Fruit fly (Drosophila melanogaster) whole organism, embryonic: ENCODE results near the gene Mms19.

Source experiments
- Atf6 ChIP-seq: fragments of 200-800 bp; sonication (Bioruptor generic); IDR thresholded peaks from 2 replicates; pipeline ENCODE4 v1.3.6; 2022; ENCODE audit warnings: missing biosample characterization, missing genetic modification characterization
- BEAF-32 ChIP-seq: fragments of 200-800 bp; sonication (Bioruptor generic); optimal IDR thresholded peaks from 3 replicates; lab custom pipeline; 2017; ENCODE audit warnings: missing biosample characterization, missing genetic modification characterization, mild to moderate bottlenecking, moderate library complexity, missing genetic modification reagents
- CG10431 ChIP-seq: fragments of 200-800 bp; sonication (Bioruptor generic); optimal IDR thresholded peaks from 3 replicates; lab custom pipeline; 2018; ENCODE audit warnings: missing biosample characterization, mild to moderate bottlenecking, missing genetic modification characterization
- CG10565 ChIP-seq: fragments of 200-800 bp; sonication (Bioruptor generic); optimal IDR thresholded peaks from 3 replicates; lab custom pipeline; 2016; ENCODE audit warnings: missing biosample characterization, mild to moderate bottlenecking, missing genetic modification characterization
- CG11085 ChIP-seq: fragments of 200-800 bp; sonication (Bioruptor generic); IDR thresholded peaks from 2 replicates; pipeline ENCODE4 v1.3.6; 2022; ENCODE audit warnings: missing biosample characterization, missing genetic modification characterization
- CG11504 ChIP-seq: fragments of 200-800 bp; sonication (Bioruptor generic); optimal IDR thresholded peaks from 3 replicates; lab custom pipeline; 2019; ENCODE audit warnings: missing biosample characterization, mild to moderate bottlenecking, missing genetic modification characterization, moderate library complexity
- CG11560 ChIP-seq: fragments of 200-800 bp; sonication (Bioruptor generic); IDR thresholded peaks from 3 replicates; pipeline ENCODE4 v1.3.6; 2022; ENCODE audit warnings: missing biosample characterization, missing genetic modification characterization
- CG12299 ChIP-seq: fragments of 200-800 bp; sonication (Bioruptor generic); optimal IDR thresholded peaks from 2 replicates; lab custom pipeline; 2018; ENCODE audit warnings: missing biosample characterization, mild to moderate bottlenecking, missing genetic modification characterization
- CG12769 ChIP-seq: fragments of 200-800 bp; sonication (Bioruptor generic); optimal IDR thresholded peaks from 2 replicates; lab custom pipeline; 2019; ENCODE audit warnings: missing biosample characterization, mild to moderate bottlenecking, missing genetic modification characterization, moderate library complexity
- CG13624 ChIP-seq: fragments of 200-800 bp; sonication (Bioruptor generic); optimal IDR thresholded peaks from 2 replicates; lab custom pipeline; 2016; ENCODE audit warnings: missing biosample characterization, missing genetic modification characterization
- CG16779 ChIP-seq: fragments of 200-800 bp; sonication (Bioruptor generic); IDR thresholded peaks from 2 replicates; pipeline ENCODE4 v1.3.6; 2022; ENCODE audit warnings: missing biosample characterization, missing genetic modification characterization
- CG17912 ChIP-seq: fragments of 200-800 bp; sonication (Bioruptor generic); optimal IDR thresholded peaks from 2 replicates; lab custom pipeline; 2018; ENCODE audit warnings: missing biosample characterization, mild to moderate bottlenecking, missing genetic modification characterization
- CG2875 ChIP-seq: fragments of 200-800 bp; sonication (Bioruptor generic); optimal IDR thresholded peaks from 2 replicates; lab custom pipeline; 2017; ENCODE audit warnings: missing biosample characterization, mild to moderate bottlenecking, missing genetic modification characterization, missing genetic modification reagents
- CG32772 ChIP-seq: fragments of 200-800 bp; sonication (Bioruptor generic); IDR thresholded peaks from 2 replicates; pipeline ENCODE4 v1.3.6; 2022; ENCODE audit warnings: missing biosample characterization, missing genetic modification characterization
- CG33557 ChIP-seq: fragments of 200-800 bp; sonication (Bioruptor generic); optimal IDR thresholded peaks from 2 replicates; lab custom pipeline; 2019; ENCODE audit warnings: missing biosample characterization, mild to moderate bottlenecking, missing genetic modification characterization, moderate library complexity
- CG4730 ChIP-seq: fragments of 200-800 bp; sonication (Bioruptor generic); IDR thresholded peaks from 2 replicates; pipeline ENCODE4 v1.3.6; 2022; ENCODE audit warnings: missing biosample characterization, missing genetic modification characterization
- CG6791 ChIP-seq: fragments of 200-800 bp; sonication (Bioruptor generic); IDR thresholded peaks from 3 replicates; pipeline ENCODE4 v1.3.6; 2022; ENCODE audit warnings: missing biosample characterization, missing genetic modification characterization; ENCODE audit not compliant: partially characterized antibody
- CG9797 ChIP-seq: fragments of 200-800 bp; sonication (Bioruptor generic); optimal IDR thresholded peaks from 3 replicates; lab custom pipeline; 2018; ENCODE audit warnings: missing biosample characterization, mild to moderate bottlenecking, missing genetic modification characterization
- CG9876 ChIP-seq: fragments of 200-800 bp; sonication (Bioruptor generic); optimal IDR thresholded peaks from 2 replicates; lab custom pipeline; 2016; ENCODE audit warnings: missing biosample characterization, missing genetic modification characterization
- Deaf1 ChIP-seq: fragments of 200-800 bp; optimal IDR thresholded peaks from 3 replicates; lab custom pipeline; 2019; ENCODE audit warnings: missing biosample characterization, mild to moderate bottlenecking, missing genetic modification characterization, moderate library complexity
- E2f2 ChIP-seq: fragments of 200-800 bp; sonication (Bioruptor generic); IDR thresholded peaks from 2 replicates; pipeline ENCODE4 v1.3.6; 2022; ENCODE audit warnings: missing biosample characterization, missing genetic modification characterization
- GATAe ChIP-seq: fragments of 200-800 bp; sonication (Bioruptor generic); conservative IDR thresholded peaks from 2 replicates; pipeline ENCODE4 v1.3.6; 2022; ENCODE audit warnings: missing biosample characterization, missing genetic modification characterization
- Hr51 ChIP-seq, 2 experiments: fragments of 200-800 bp; sonication (Bioruptor generic); optimal IDR thresholded peaks; 2 replicates in 1 of 2; 3 replicates in 1 of 2; lab custom pipeline; 2016 to 2018; ENCODE audit warnings: missing biosample characterization in 2 of 2, missing genetic modification characterization in 2 of 2, mild to moderate bottlenecking in 1 of 2, moderate library complexity in 1 of 2
- Hr78 ChIP-seq, 2 experiments: fragments of 200-800 bp in 1 of 2; fragments of >200 bp in 1 of 2; sonication (Bioruptor generic) in 1 of 2; optimal IDR thresholded peaks; 2 replicates each; lab custom pipeline; 2017 to 2019; ENCODE audit warnings: missing biosample characterization in 2 of 2, missing genetic modification characterization in 2 of 2, mild to moderate bottlenecking in 1 of 2, moderate library complexity in 1 of 2
- Neu2 ChIP-seq: fragments of 200-800 bp; sonication (Bioruptor generic); optimal IDR thresholded peaks from 3 replicates; lab custom pipeline; 2016; ENCODE audit warnings: missing biosample characterization, missing genetic modification characterization, borderline replicate concordance
- Opbp ChIP-seq: fragments of 200-800 bp; sonication (Bioruptor generic); IDR thresholded peaks from 3 replicates; pipeline ENCODE4 v1.3.6; 2022; ENCODE audit warnings: missing biosample characterization, missing genetic modification characterization; ENCODE audit not compliant: partially characterized antibody
- Rfx ChIP-seq: fragments of 200-800 bp; sonication (Bioruptor generic); IDR thresholded peaks from 2 replicates; pipeline ENCODE4 v1.3.6; 2022; ENCODE audit warnings: missing biosample characterization, missing genetic modification characterization
- ab ChIP-seq: fragments of 200-800 bp; sonication (Bioruptor generic); optimal IDR thresholded peaks from 2 replicates; lab custom pipeline; 2016; ENCODE audit warnings: missing biosample characterization, missing genetic modification characterization
- az2 ChIP-seq: fragments of 200-800 bp; sonication (Bioruptor generic); optimal IDR thresholded peaks from 3 replicates; lab custom pipeline; 2016; ENCODE audit warnings: missing biosample characterization, missing genetic modification characterization
- br ChIP-seq: fragments of >200 bp; optimal IDR thresholded peaks from 2 replicates; lab custom pipeline; 2017
- cg ChIP-seq: fragments of 200-800 bp; sonication (Bioruptor generic); optimal IDR thresholded peaks from 3 replicates; lab custom pipeline; 2019; ENCODE audit warnings: missing biosample characterization, mild to moderate bottlenecking, missing genetic modification characterization, moderate library complexity
- chm ChIP-seq: fragments of 200-800 bp; sonication (Bioruptor generic); IDR thresholded peaks from 2 replicates; pipeline ENCODE4 v1.3.6; 2022; ENCODE audit warnings: missing biosample characterization, missing genetic modification characterization
- ci ChIP-seq: fragments of 200-800 bp; sonication (Bioruptor generic); IDR thresholded peaks from 3 replicates; pipeline ENCODE4 v1.3.6; 2022; ENCODE audit warnings: missing biosample characterization, missing genetic modification characterization
- croc ChIP-seq: fragments of 200-800 bp; sonication (Bioruptor generic); conservative IDR thresholded peaks from 3 replicates; pipeline ENCODE4 v1.3.6; 2022; ENCODE audit warnings: missing biosample characterization, missing genetic modification characterization
- dan ChIP-seq: fragments of 200-800 bp; sonication (Bioruptor generic); IDR thresholded peaks from 2 replicates; pipeline ENCODE4 v1.3.6; 2022; ENCODE audit warnings: missing biosample characterization, missing genetic modification characterization
- dmrt11E ChIP-seq: fragments of 200-800 bp; sonication (Bioruptor generic); optimal IDR thresholded peaks from 3 replicates; lab custom pipeline; 2018; ENCODE audit warnings: missing biosample characterization, mild to moderate bottlenecking, missing genetic modification characterization, moderate library complexity
- ems ChIP-seq: fragments of 200-800 bp; sonication (Bioruptor generic); optimal IDR thresholded peaks from 3 replicates; lab custom pipeline; 2016; ENCODE audit warnings: missing biosample characterization, missing genetic modification characterization
- esg ChIP-seq: fragments of 200-800 bp; sonication (Bioruptor generic); conservative IDR thresholded peaks from 2 replicates; pipeline ENCODE4 v1.3.6; 2022; ENCODE audit warnings: missing biosample characterization, missing genetic modification characterization
- fd102C ChIP-seq: fragments of 200-800 bp; sonication (Bioruptor generic); optimal IDR thresholded peaks from 2 replicates; lab custom pipeline; 2018; ENCODE audit warnings: missing biosample characterization, mild to moderate bottlenecking, missing genetic modification characterization, moderate library complexity
- gro ChIP-seq: fragments of 200-800 bp; sonication (Bioruptor generic); optimal IDR thresholded peaks from 2 replicates; lab custom pipeline; 2016; ENCODE audit warnings: missing biosample characterization, missing genetic modification characterization
- gt ChIP-seq: fragments of 200-800 bp; sonication (Bioruptor generic); IDR thresholded peaks from 2 replicates; pipeline ENCODE4 v1.3.6; 2022; ENCODE audit warnings: missing biosample characterization, missing genetic modification characterization
- jumu ChIP-seq: fragments of 200-800 bp; sonication (Bioruptor generic); optimal IDR thresholded peaks from 3 replicates; lab custom pipeline; 2016; ENCODE audit warnings: missing biosample characterization, missing genetic modification characterization
- kni ChIP-seq: fragments of 200-800 bp; sonication (Bioruptor generic); optimal IDR thresholded peaks from 3 replicates; lab custom pipeline; 2017; ENCODE audit warnings: mild to moderate bottlenecking, missing biosample characterization, missing genetic modification reagents, missing genetic modification characterization
- pnt ChIP-seq: fragments of 200-800 bp; sonication (Bioruptor generic); optimal IDR thresholded peaks from 3 replicates; lab custom pipeline; 2016; ENCODE audit warnings: missing biosample characterization, missing genetic modification characterization
- ro ChIP-seq: fragments of 200-800 bp; sonication (Bioruptor generic); IDR thresholded peaks from 2 replicates; pipeline ENCODE4 v1.3.6; 2022; ENCODE audit warnings: missing biosample characterization, missing genetic modification characterization
- sim ChIP-seq: fragments of 200-800 bp; sonication (Bioruptor generic); IDR thresholded peaks from 2 replicates; pipeline ENCODE4 v1.3.6; 2022; ENCODE audit warnings: missing biosample characterization, missing genetic modification characterization
- sr ChIP-seq: fragments of 200-800 bp; sonication (Bioruptor generic); IDR thresholded peaks from 3 replicates; pipeline ENCODE4 v1.3.6; 2022; ENCODE audit warnings: missing biosample characterization, missing genetic modification characterization
- ttk ChIP-seq: fragments of 200-800 bp; sonication (Bioruptor generic); IDR thresholded peaks from 2 replicates; pipeline ENCODE4 v2.1.2; 2022; ENCODE audit warnings: missing biosample characterization, missing genetic modification characterization
- vvl ChIP-seq: fragments of 200-800 bp; sonication (Bioruptor generic); IDR thresholded peaks from 2 replicates; pipeline ENCODE4 v1.3.6; 2022; ENCODE audit warnings: missing biosample characterization, missing genetic modification characterization
- yki ChIP-seq: fragments of >200 bp; optimal IDR thresholded peaks from 3 replicates; lab custom pipeline; 2018

Gene Mms19

DNA sequence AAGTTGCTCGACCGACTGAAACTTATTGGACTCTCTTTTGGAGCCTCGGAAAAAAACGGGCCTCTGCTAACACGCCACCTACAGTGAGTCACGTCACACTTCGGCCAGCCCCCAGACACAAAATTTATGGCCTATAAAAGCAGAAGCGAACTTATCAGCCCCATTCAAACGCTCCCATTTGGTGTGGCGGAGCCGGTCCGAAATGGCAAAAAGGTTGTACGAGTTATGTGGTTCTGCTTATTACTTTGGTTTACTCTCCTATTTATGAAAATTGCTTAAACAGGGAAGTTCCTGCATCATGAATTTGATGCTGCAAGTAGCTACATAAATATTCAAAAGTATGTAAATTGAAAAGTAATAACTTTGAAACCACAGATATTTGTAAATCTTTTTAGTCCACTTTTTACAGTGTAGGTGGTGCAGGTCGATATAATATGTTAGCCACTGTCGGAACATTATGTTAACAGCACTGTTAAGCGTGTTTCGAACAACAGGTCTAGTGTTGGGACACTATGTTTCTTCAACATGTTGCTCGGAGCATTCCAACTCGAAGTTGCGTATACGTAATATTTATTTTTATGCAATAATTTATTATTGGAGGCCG is 51.1 kb downstream of the Mms19 start (continued):
- TF ChIP-seq CG4730 (GFP tag; lab: Robert Waterston, UW), result peak; percentile 73
- TF ChIP-seq croc (GFP tag; lab: Robert Waterston, UW), result peak; percentile 70
- TF ChIP-seq br (lab: Kevin White, UChicago), result no peak
- no peak for TF ChIP-seq CG9797 (GFP tag; lab: Kevin White, UChicago)
- TF ChIP-seq Opbp (GFP tag; lab: Robert Waterston, UW), result no peak
- TF ChIP-seq Atf6 (GFP tag; lab: Robert Waterston, UW), result peak; percentile 90
- no peak for TF ChIP-seq yki (lab: Kevin White, UChicago)
- no peak for TF ChIP-seq BEAF-32 (GFP tag; lab: Kevin White, UChicago)
- TF ChIP-seq CG10565 (GFP tag; lab: Kevin White, UChicago), result peak; percentile 76
- peak; percentile 84; the same call in 2 of the 3 replicates for TF ChIP-seq ci (GFP tag; lab: Robert Waterston, UW)
- peak; percentile 43; the same call in 1 of the 3 replicates for TF ChIP-seq sr (GFP tag; lab: Robert Waterston, UW)
- peak; percentile 81 for TF ChIP-seq kni
- TF ChIP-seq Neu2, result peak; percentile 62
- peak; percentile 86 to 95 for TF ChIP-seq Hr51 (GFP tag; optimal IDR thresholded peaks at IDR 0.05; lab: Kevin White, UChicago)
- peak; percentile 93 for TF ChIP-seq pnt
- TF ChIP-seq fd102C (GFP tag; lab: Kevin White, UChicago), result no peak
- TF ChIP-seq ttk (GFP tag; lab: Robert Waterston, UW), result peak; percentile 66
- peak; percentile 94 for TF ChIP-seq CG12769 (tag; lab: Kevin White, UChicago)
- TF ChIP-seq ro (GFP tag; lab: Robert Waterston, UW), result no peak
- no peak for TF ChIP-seq CG10431 (GFP tag; lab: Kevin White, UChicago)
- TF ChIP-seq Deaf1 (tag; lab: Kevin White, UChicago), result peak; percentile 78
- peak; percentile 59 for TF ChIP-seq E2f2 (GFP tag; lab: Robert Waterston, UW)
- peak; percentile 72 for TF ChIP-seq chm (GFP tag; lab: Robert Waterston, UW)
- peak; percentile 90 for TF ChIP-seq ems (GFP tag; lab: Kevin White, UChicago)
- TF ChIP-seq CG6791, result no peak
- TF ChIP-seq CG11560 (tag; lab: Robert Waterston, UW), result peak; percentile 70
- peak; percentile 27; the same call in 1 of the 2 replicates for TF ChIP-seq sim (GFP tag; lab: Robert Waterston, UW)
- TF ChIP-seq esg (GFP tag; lab: Robert Waterston, UW), result peak; percentile 81
- peak; percentile 90 for TF ChIP-seq CG12299 (tag; lab: Kevin White, UChicago)
- no peak for TF ChIP-seq cg (GFP tag; lab: Kevin White, UChicago)
- peak; percentile 87 for TF ChIP-seq az2 (GFP tag; lab: Kevin White, UChicago)
- TF ChIP-seq vvl (GFP tag; lab: Robert Waterston, UW), result peak; percentile 88
- peak; percentile 77 for TF ChIP-seq CG17912 (GFP tag; lab: Kevin White, UChicago)
- peak; percentile 90 for TF ChIP-seq jumu (GFP tag; lab: Kevin White, UChicago)
- no peak for TF ChIP-seq dan (GFP tag; lab: Robert Waterston, UW)
- TF ChIP-seq gro (GFP tag; lab: Kevin White, UChicago), result peak; percentile 97
- TF ChIP-seq Rfx (GFP tag; lab: Robert Waterston, UW), result peak; percentile 92
- peak; percentile 69; the same call in 1 of the 2 replicates for TF ChIP-seq GATAe (GFP tag; lab: Robert Waterston, UW)
- TF ChIP-seq Hr78 (GFP tag; optimal IDR thresholded peaks at IDR 0.05; lab: Kevin White, UChicago), result peak in 1 of 2 experiments; percentile 84
- TF ChIP-seq CG16779 (GFP tag; lab: Robert Waterston, UW), result peak; percentile 73; the same call in 1 of the 2 replicates
- peak; percentile 54 for TF ChIP-seq dmrt11E (tag; lab: Kevin White, UChicago)
- TF ChIP-seq CG9876, result peak; percentile 82
- TF ChIP-seq gt (GFP tag; lab: Robert Waterston, UW), result 0 out of 2 replicates have a peak, but pooled peaks have one; percentile 21
- TF ChIP-seq CG13624 (GFP tag; lab: Kevin White, UChicago), result peak; percentile 94
- peak; percentile 39 for TF ChIP-seq CG33557 (GFP tag; lab: Kevin White, UChicago)
- peak; percentile 78 for TF ChIP-seq CG32772 (GFP tag; lab: Robert Waterston, UW)
- TF ChIP-seq CG11504 (tag; lab: Kevin White, UChicago), result peak; percentile 99
- TF ChIP-seq CG11085 (GFP tag; lab: Robert Waterston, UW), result peak; percentile 67
- TF ChIP-seq ab (GFP tag; lab: Kevin White, UChicago), result peak; percentile 69
- TF ChIP-seq CG2875 (GFP tag; lab: Kevin White, UChicago), result peak; percentile 85
